Fruit fly (Drosophila melanogaster) whole organism, larva: ENCODE measurements around the gene Tgt.

Experiments
- noc ChIP-seq: fragments of 200-800 bp; sonication (Bioruptor generic); optimal IDR thresholded peaks from 3 replicates; lab custom pipeline; 2019; ENCODE audit warnings: missing biosample characterization, mild to moderate bottlenecking, missing genetic modification characterization, moderate library complexity

Gene Tgt

dm6 chr2L:1164294-1164693 is 19.6 kb upstream of the Tgt start, which contains the start of gene IntS14:
TSS of gene IntS14 (plus strand) at chr2L:1164443.
- TF ChIP-seq noc (tag; lab: Kevin White, UChicago) = no peak

dm6 chr2L:1166326-1166725 is 17.5 kb upstream of the Tgt start, which contains the start of gene CG14341:
TSS of gene CG14341 (plus strand) at chr2L:1166506.
- no peak for TF ChIP-seq noc (tag; lab: Kevin White, UChicago)

dm6 chr2L:1169867-1170415 is 13.9 kb upstream of the Tgt start, which contains the start of the genes CG31922 and Plap:
TSS of gene CG31922 (plus strand) at chr2L:1170181.
TSS of gene Plap (minus strand) at chr2L:1170365.
- peak; percentile 72 for TF ChIP-seq noc (tag; lab: Kevin White, UChicago)

dm6 chr2L:1172704-1173107 is 11.2 kb upstream of the Tgt start, which contains the start of the genes Charon and CG4887:
TSS of gene Charon (minus strand) at chr2L:1172805.
TSS of gene CG4887 (plus strand) at chr2L:1173009.
- no peak for TF ChIP-seq noc (tag; lab: Kevin White, UChicago)

- no peak for TF ChIP-seq noc (tag; lab: Kevin White, UChicago)
Measured at dm6 chr2L:1177522-1177921, 6.3 kb upstream of the Tgt start, which contains the start of gene CG4896. TSS of gene CG4896 (plus strand) at chr2L:1177690.

dm6 chr2L:1185642-1186497 is 2.0 kb downstream of the Tgt start, which contains the start of gene CG5001:
TSS of gene CG5001 (plus strand) at chr2L:1185757.
- peak; percentile 64 for TF ChIP-seq noc (tag; lab: Kevin White, UChicago)

- TF ChIP-seq noc (tag; lab: Kevin White, UChicago) = no peak
Measured at dm6 chr2L:1199166-1199565, 15.3 kb downstream of the Tgt start, which contains the start of the genes CG5139 and CG43348. TSS of gene CG5139 (minus strand) at chr2L:1199266. TSS of gene CG43348 (plus strand) at chr2L:1199412.

- TF ChIP-seq noc (tag; lab: Kevin White, UChicago) = no peak
Measured at dm6 chr2L:1199912-1200721, 16.3 kb downstream of the Tgt start, which contains the start of the genes CG43349 and CG5011. TSS of gene CG43349 (plus strand) at chr2L:1200205. TSS of gene CG5011 (plus strand) at chr2L:1200671.

- TF ChIP-seq noc (tag; lab: Kevin White, UChicago) = no peak
Measured at dm6 chr2L:1201396-1201837, 17.6 kb downstream of the Tgt start.

- TF ChIP-seq noc (tag; lab: Kevin White, UChicago) = no peak
Measured at dm6 chr2L:1202445-1202844, 18.6 kb downstream of the Tgt start.

dm6 chr2L:1203915-1204314 is 20.1 kb downstream of the Tgt start, which contains the start of gene CG14342:
TSS of gene CG14342 (plus strand) at chr2L:1204215.
- TF ChIP-seq noc (tag; lab: Kevin White, UChicago) = no peak

dm6 chr2L:1207432-1207831 is 23.6 kb downstream of the Tgt start:
- no peak for TF ChIP-seq noc (tag; lab: Kevin White, UChicago)

dm6 chr2L:1211528-1211927 is 27.7 kb downstream of the Tgt start:
- TF ChIP-seq noc (tag; lab: Kevin White, UChicago) = no peak

- TF ChIP-seq noc (tag; lab: Kevin White, UChicago) = no peak
Measured at dm6 chr2L:1213587-1213986, 29.7 kb downstream of the Tgt start.

- no peak for TF ChIP-seq noc (tag; lab: Kevin White, UChicago)
Measured at dm6 chr2L:1214465-1214864, 30.6 kb downstream of the Tgt start.
